Fruit fly (Drosophila melanogaster) whole organism, wandering third instar larva: ENCODE data around the gene Ag5r2.

Experiments used
- CG32264 ChIP-seq: fragments of 200-800 bp; sonication (Bioruptor generic); optimal IDR thresholded peaks from 2 replicates; lab custom pipeline; 2016; ENCODE audit warnings: missing biosample characterization, missing genetic modification characterization
- CG9705 ChIP-seq: fragments of 200-800 bp; sonication (Bioruptor generic); optimal IDR thresholded peaks from 2 replicates; lab custom pipeline; 2018; ENCODE audit warnings: missing biosample characterization, mild to moderate bottlenecking, missing genetic modification characterization
- CrebA ChIP-seq: fragments of 200-800 bp; sonication (Bioruptor generic); optimal IDR thresholded peaks from 2 replicates; lab custom pipeline; 2016; ENCODE audit warnings: missing biosample characterization, mild to moderate bottlenecking, missing genetic modification characterization, borderline replicate concordance
- Dfd ChIP-seq: fragments of >200 bp; optimal IDR thresholded peaks from 2 replicates; lab custom pipeline; 2017; ENCODE audit warnings: missing biosample characterization, missing genetic modification characterization
- Dif ChIP-seq: fragments of 200-275, 200-300 bp; sonication (Bioruptor generic); optimal IDR thresholded peaks from 2 replicates; lab custom pipeline; 2018; ENCODE audit warnings: missing biosample characterization, missing genetic modification characterization; ENCODE audit not compliant: partially characterized antibody
- GATAd ChIP-seq: sonication (Bioruptor generic); optimal IDR thresholded peaks from 2 replicates; lab custom pipeline; 2016; ENCODE audit warnings: missing biosample characterization, missing genetic modification characterization
- HLH106 ChIP-seq: fragments of 200-800 bp; optimal IDR thresholded peaks from 3 replicates; lab custom pipeline; 2019; ENCODE audit warnings: missing biosample characterization, mild to moderate bottlenecking, missing genetic modification characterization, moderate library complexity
- Hnf4 ChIP-seq: fragments of 200-800 bp; sonication (Bioruptor generic); optimal IDR thresholded peaks from 2 replicates; lab custom pipeline; 2016; ENCODE audit warnings: missing biosample characterization, mild to moderate bottlenecking, missing genetic modification characterization
- Hr78 ChIP-seq: fragments of >200 bp; optimal IDR thresholded peaks from 2 replicates; lab custom pipeline; 2017; ENCODE audit warnings: missing biosample characterization, missing genetic modification characterization
- Hr83 ChIP-seq: fragments of 200-300 bp; sonication (Bioruptor generic); optimal IDR thresholded peaks from 2 replicates; lab custom pipeline; 2016; ENCODE audit warnings: missing biosample characterization, mild to moderate bottlenecking, missing genetic modification characterization, moderate library complexity; ENCODE audit not compliant: poor library complexity, severe bottlenecking
- Jra ChIP-seq: sonication (Bioruptor generic); optimal IDR thresholded peaks from 2 replicates; lab custom pipeline; 2016; ENCODE audit warnings: missing biosample characterization, missing genetic modification characterization
- Myc ChIP-seq: fragments of >200 bp; optimal IDR thresholded peaks from 2 replicates; lab custom pipeline; 2017
- N ChIP-seq: fragments of >200 bp; optimal IDR thresholded peaks from 2 replicates; lab custom pipeline; 2018; ENCODE audit warnings: missing biosample characterization, missing external identifiers, missing genetic modification characterization
- OdsH ChIP-seq: fragments of 200-800 bp; sonication (Bioruptor generic); optimal IDR thresholded peaks from 2 replicates; lab custom pipeline; 2016; ENCODE audit warnings: missing biosample characterization, mild to moderate bottlenecking, missing genetic modification characterization
- Rel ChIP-seq, 2 experiments: fragments of 200-800 bp; sonication (Bioruptor generic) in 1 of 2; optimal IDR thresholded peaks; 2 replicates in 1 of 2; 3 replicates in 1 of 2; lab custom pipeline; 2016 to 2019; ENCODE audit warnings: mild to moderate bottlenecking in 2 of 2, missing biosample characterization in 2 of 2, missing genetic modification characterization in 2 of 2, moderate library complexity in 1 of 2
- Sp1 ChIP-seq: fragments of 200-800 bp; sonication (Bioruptor generic); optimal IDR thresholded peaks from 3 replicates; lab custom pipeline; 2019; ENCODE audit warnings: missing biosample characterization, mild to moderate bottlenecking, missing genetic modification characterization, moderate library complexity
- Vsx2 ChIP-seq: fragments of 200-300, 225-300 bp; sonication (Bioruptor generic); optimal IDR thresholded peaks from 2 replicates; lab custom pipeline; 2018; ENCODE audit warnings: missing biosample characterization, missing genetic modification characterization; ENCODE audit not compliant: partially characterized antibody
- br ChIP-seq: fragments of 200-800 bp; sonication (Bioruptor generic); optimal IDR thresholded peaks from 2 replicates; lab custom pipeline; 2016; ENCODE audit warnings: missing biosample characterization, missing genetic modification characterization
- brk ChIP-seq: fragments of 200-800 bp; sonication (Bioruptor generic); optimal IDR thresholded peaks from 2 replicates; lab custom pipeline; 2016; ENCODE audit warnings: missing biosample characterization, mild to moderate bottlenecking, missing genetic modification characterization
- dsf ChIP-seq: sonication (Bioruptor generic); optimal IDR thresholded peaks from 2 replicates; lab custom pipeline; 2016; ENCODE audit warnings: missing biosample characterization, missing genetic modification characterization, borderline replicate concordance
- foxo ChIP-seq, 2 experiments: fragments of 200-800 bp; sonication (Bioruptor generic); optimal IDR thresholded peaks; 2 replicates in 1 of 2; 3 replicates in 1 of 2; lab custom pipeline; 2016 to 2017; ENCODE audit warnings: missing biosample characterization in 2 of 2, missing genetic modification characterization in 2 of 2
- fru ChIP-seq: fragments of 200-800 bp; sonication (Bioruptor generic); optimal IDR thresholded peaks from 3 replicates; lab custom pipeline; 2016; ENCODE audit warnings: missing biosample characterization, mild to moderate bottlenecking, missing genetic modification characterization
- h ChIP-seq: fragments of 200-800 bp; sonication (Bioruptor generic); optimal IDR thresholded peaks from 3 replicates; lab custom pipeline; 2016; ENCODE audit warnings: missing biosample characterization, mild to moderate bottlenecking, missing genetic modification characterization
- lola ChIP-seq: fragments of >200 bp; optimal IDR thresholded peaks from 2 replicates; lab custom pipeline; 2017; ENCODE audit warnings: missing biosample characterization, missing genetic modification characterization
- psq ChIP-seq: fragments of 200-800 bp; sonication (Bioruptor generic); optimal IDR thresholded peaks from 3 replicates; lab custom pipeline; 2017; ENCODE audit warnings: missing biosample characterization, mild to moderate bottlenecking, missing genetic modification characterization, moderate library complexity
- rgr ChIP-seq: fragments of 200-800 bp; sonication (Bioruptor generic); optimal IDR thresholded peaks from 3 replicates; lab custom pipeline; 2016; ENCODE audit warnings: missing biosample characterization, mild to moderate bottlenecking, missing genetic modification characterization
- sage ChIP-seq: fragments of 200-800 bp; sonication (Bioruptor generic); optimal IDR thresholded peaks from 2 replicates; lab custom pipeline; 2016; ENCODE audit warnings: missing biosample characterization, mild to moderate bottlenecking, missing genetic modification characterization
- usp ChIP-seq: fragments of >200 bp; optimal IDR thresholded peaks from 2 replicates; lab custom pipeline; 2017; ENCODE audit warnings: missing biosample characterization, missing genetic modification characterization
- woc ChIP-seq: sonication (Bioruptor generic); optimal IDR thresholded peaks from 2 replicates; lab custom pipeline; 2016; ENCODE audit warnings: missing biosample characterization, mild to moderate bottlenecking, missing genetic modification characterization

Ag5r2 gene

DNA sequence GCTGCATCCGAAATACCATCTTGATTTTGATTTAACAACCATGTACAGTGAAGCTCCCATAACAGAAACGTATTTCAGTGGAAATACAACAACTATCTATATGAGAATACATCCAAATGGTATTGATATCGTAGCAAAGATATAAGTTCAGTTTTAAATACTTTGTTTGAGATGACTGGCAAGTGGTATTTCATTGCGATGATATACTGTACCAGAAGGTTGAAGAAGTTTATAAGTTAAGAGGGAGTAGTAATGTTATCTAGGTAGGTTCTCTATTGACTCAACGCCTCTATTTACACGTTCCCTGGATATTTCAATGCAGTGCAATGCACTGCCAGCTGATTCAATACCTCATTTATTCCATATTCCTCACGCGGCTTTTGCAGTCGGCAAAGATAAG, 21.8 kb upstream of the Ag5r2 start (continued):
- no peak for TF ChIP-seq Dif (GFP tag; lab: Kevin White, UChicago)
- no peak for TF ChIP-seq Hr78 (GFP tag; lab: Kevin White, UChicago)
- no peak for TF ChIP-seq dsf (GFP tag; lab: Kevin White, UChicago)

DNA sequence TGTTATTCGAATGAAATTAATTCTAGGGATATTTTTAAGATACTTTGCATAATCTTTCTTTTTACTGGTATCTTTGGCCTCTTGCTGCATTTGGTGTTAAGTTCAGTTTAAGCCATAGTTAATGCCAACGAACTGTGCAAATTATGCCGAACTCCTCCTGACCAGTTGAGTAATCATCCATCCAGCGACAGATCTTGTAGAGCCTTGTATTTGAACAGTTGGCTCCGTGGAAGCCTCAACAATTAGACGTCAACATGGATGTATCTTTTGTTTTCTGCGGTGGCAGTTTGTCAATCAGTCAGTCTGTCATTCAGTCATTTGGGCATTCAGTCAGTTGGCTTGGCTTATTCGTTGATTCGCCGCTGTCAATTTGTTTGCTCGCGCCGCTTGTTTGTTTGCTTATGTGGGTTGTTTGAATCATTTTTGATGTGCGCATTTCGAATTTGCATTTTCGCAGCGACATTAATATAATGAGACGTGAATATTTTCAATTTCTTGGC, 18.8 kb upstream of the Ag5r2 start:
- peak; percentile 44 for TF ChIP-seq brk (GFP tag; lab: Kevin White, UChicago)
- peak; percentile 6 for TF ChIP-seq Jra (GFP tag; lab: Kevin White, UChicago)
- peak; percentile 68 for TF ChIP-seq h (GFP tag; lab: Kevin White, UChicago)
- TF ChIP-seq br (GFP tag; lab: Kevin White, UChicago): peak; percentile 5
- TF ChIP-seq fru (GFP tag; lab: Kevin White, UChicago): peak; percentile 5
- TF ChIP-seq Hnf4 (GFP tag; lab: Kevin White, UChicago): no peak
- TF ChIP-seq Sp1: no peak
- peak; percentile 43 for TF ChIP-seq OdsH (GFP tag; lab: Kevin White, UChicago)
- TF ChIP-seq Hr78 (GFP tag; lab: Kevin White, UChicago): no peak
- TF ChIP-seq foxo (GFP tag; optimal IDR thresholded peaks at IDR 0.05; lab: Kevin White, UChicago): peak in 1 of 2 experiments; percentile 33
- TF ChIP-seq rgr (GFP tag; lab: Kevin White, UChicago): peak; percentile 66
- TF ChIP-seq woc (GFP tag; lab: Kevin White, UChicago): no peak
- no peak for TF ChIP-seq sage (GFP tag; lab: Kevin White, UChicago)
- no peak for TF ChIP-seq N (GFP tag; lab: Kevin White, UChicago)

DNA sequence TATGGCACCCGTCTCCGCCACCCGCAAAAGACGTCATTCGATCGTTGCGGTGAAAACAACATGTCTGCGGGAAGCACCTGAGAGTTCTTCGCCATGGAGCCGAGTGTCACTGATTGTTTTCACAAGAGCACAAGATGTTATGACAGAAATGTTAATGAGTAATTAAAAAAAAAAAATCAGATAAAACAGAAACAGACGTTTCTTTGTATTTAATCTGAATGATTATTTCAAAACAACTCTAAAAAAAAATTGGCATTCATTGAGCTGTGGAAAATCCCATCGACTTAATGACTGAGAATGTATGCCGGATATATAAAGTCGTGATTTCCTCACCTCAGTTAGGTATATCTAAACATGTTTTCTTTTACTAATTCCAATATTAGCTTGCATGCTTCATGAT, 2.6 kb upstream of the Ag5r2 start, which contains the start of gene Ag5r:
Ag5r (minus strand) TSS at position 101 of the 400 bp plus-strand sequence.
- TF ChIP-seq lola (GFP tag; lab: Kevin White, UChicago) (no peak), br (GFP tag; lab: Kevin White, UChicago) (no peak), Hr83 (GFP tag; lab: Kevin White, UChicago) (no peak), OdsH (GFP tag; lab: Kevin White, UChicago) (no peak), brk (GFP tag; lab: Kevin White, UChicago) (no peak), Myc (lab: Kevin White, UChicago) (no peak), dsf (GFP tag; lab: Kevin White, UChicago) (no peak), sage (GFP tag; lab: Kevin White, UChicago) (no peak), Jra (GFP tag; lab: Kevin White, UChicago) (no peak), CrebA (GFP tag; lab: Kevin White, UChicago) (no peak), Dfd (no peak), Dif (GFP tag; lab: Kevin White, UChicago) (no peak), psq (GFP tag; lab: Kevin White, UChicago) (no peak), Vsx2 (GFP tag; lab: Kevin White, UChicago) (no peak), CG9705 (GFP tag; lab: Kevin White, UChicago) (no peak), CG32264 (GFP tag; lab: Kevin White, UChicago) (no peak), Rel (GFP tag; optimal IDR thresholded peaks at IDR 0.05; lab: Kevin White, UChicago) (no peak), Rel (tag; optimal IDR thresholded peaks at IDR 0.05; lab: Kevin White, UChicago) (no peak), HLH106 (no peak)

DNA sequence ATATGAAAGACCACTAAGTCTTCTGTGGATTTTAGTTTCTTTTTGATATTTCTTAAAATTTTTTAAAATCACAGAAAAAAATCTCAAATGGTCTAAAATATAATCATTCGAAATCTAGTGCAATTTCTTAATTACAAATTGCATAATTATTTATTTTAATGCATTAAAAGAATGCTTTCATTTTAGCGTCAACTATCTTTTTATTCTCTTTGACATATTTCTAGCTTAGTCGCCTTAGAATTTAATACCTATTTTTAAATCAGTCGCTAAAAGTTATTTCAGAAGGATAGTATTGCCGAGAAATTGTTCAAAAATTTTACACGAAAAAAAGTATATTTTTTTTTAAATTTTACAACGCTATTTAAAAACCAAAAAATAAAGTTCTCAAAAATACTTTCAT, 7.4 kb downstream of the Ag5r2 start, which contains the start of gene CG5347:
CG5347 (plus strand) TSS at position 301 of the 400 bp plus-strand sequence.
- TF ChIP-seq N (GFP tag; lab: Kevin White, UChicago) (no peak), GATAd (GFP tag; lab: Kevin White, UChicago) (no peak), Myc (lab: Kevin White, UChicago) (no peak), CG9705 (GFP tag; lab: Kevin White, UChicago) (no peak), fru (GFP tag; lab: Kevin White, UChicago) (no peak), usp (no peak), rgr (GFP tag; lab: Kevin White, UChicago) (no peak)

DNA sequence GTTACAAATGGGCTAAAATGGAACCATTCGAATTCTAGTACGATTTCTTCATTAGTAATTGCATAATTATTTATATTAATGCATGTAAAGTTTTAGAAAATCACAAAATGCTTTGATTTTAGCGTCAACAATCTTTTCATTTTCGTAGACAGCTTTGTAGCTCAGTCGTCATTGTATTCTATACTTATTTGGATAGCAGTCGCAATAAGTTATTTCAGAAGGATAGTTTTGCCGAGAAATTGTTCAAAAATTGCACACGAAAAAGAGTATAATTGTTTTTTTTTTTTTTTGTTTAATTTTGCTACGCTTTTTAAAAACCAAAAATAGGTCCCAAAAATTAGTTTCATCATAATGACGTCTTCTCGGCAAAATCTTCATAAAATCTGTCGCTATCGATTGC, 8.8 kb downstream of the Ag5r2 start, which contains the start of gene CG5334:
CG5334 (plus strand) TSS at position 301 of the 400 bp plus-strand sequence.
- TF ChIP-seq Hnf4 (GFP tag; lab: Kevin White, UChicago): no peak
- no peak for TF ChIP-seq Dfd
- no peak for TF ChIP-seq woc (GFP tag; lab: Kevin White, UChicago)
- no peak for TF ChIP-seq brk (GFP tag; lab: Kevin White, UChicago)
- TF ChIP-seq dsf (GFP tag; lab: Kevin White, UChicago): no peak
- no peak for TF ChIP-seq Sp1
- no peak for TF ChIP-seq OdsH (GFP tag; lab: Kevin White, UChicago)
- no peak for TF ChIP-seq HLH106
- no peak for TF ChIP-seq GATAd (GFP tag; lab: Kevin White, UChicago)
